Worm (Caenorhabditis elegans): ENCODE data around the gene fipr-9.

DNA sequence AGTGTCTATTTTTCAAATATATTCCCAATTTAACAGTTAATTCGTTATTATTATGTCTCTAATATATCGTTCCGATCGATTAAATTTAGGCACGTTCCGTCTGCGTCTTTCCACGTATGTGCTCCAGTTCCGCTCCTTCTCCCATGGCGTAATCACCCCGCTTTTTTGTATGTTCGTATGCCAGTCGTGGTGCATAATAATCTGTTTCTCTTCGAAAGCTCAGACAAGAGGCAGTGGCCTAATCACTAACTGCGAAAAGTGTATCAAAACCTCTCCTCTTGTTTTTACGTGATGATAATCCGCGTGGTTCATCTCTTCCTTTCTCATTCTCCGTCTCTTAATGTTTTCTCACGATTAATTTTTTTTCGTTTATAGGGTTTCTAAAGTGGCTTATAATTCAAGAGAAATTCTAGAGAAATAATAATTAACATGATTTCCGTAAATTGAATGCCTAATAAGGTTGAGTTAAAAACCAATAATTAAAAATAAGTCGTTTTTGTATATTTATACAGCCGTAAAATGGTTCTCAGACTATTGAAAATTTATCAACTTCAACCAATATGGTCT, 26.3 kb downstream of the fipr-9 start:
- no peak for TF ChIP-seq med-1 (GFP tag; optimal IDR thresholded peaks at IDR 0.05; ENCODE audit: insufficient read depth)
- TF ChIP-seq ztf-29 (GFP tag; IDR thresholded peaks at IDR 0.05) = no peak
- TF ChIP-seq tab-1 (GFP tag; IDR thresholded peaks at IDR 0.05) = no peak

Measured in whole organism, midembryonic.